Worm (Caenorhabditis elegans) whole organism, L2 larva: ENCODE data around the gene haf-1.

Source experiments
- C34F6.9 ChIP-seq: fragments of 150-350 bp; optimal IDR thresholded peaks from 2 replicates; lab custom pipeline; 2014; ENCODE audit warnings: missing biosample characterization, missing genetic modification characterization
- F13H6.1 ChIP-seq: sonication (generic microtip); optimal IDR thresholded peaks from 2 replicates; lab custom pipeline; 2016; ENCODE audit warnings: missing genetic modification characterization, missing compliant biosample characterization
- Y55F3AM.14 ChIP-seq: fragments of 200-800 bp; sonication (Bioruptor generic); optimal IDR thresholded peaks from 2 replicates; lab custom pipeline; 2018; ENCODE audit warnings: mild to moderate bottlenecking, missing genetic modification characterization, missing compliant biosample characterization
- ZK546.5 ChIP-seq: sonication (generic microtip); optimal IDR thresholded peaks from 2 replicates; lab custom pipeline; 2017; ENCODE audit warnings: missing biosample characterization, missing genetic modification characterization
- alr-1 ChIP-seq: fragments of 150-350 bp; optimal IDR thresholded peaks from 2 replicates; lab custom pipeline; 2014; ENCODE audit warnings: missing biosample characterization, missing genetic modification characterization
- blmp-1 ChIP-seq: sonication (generic microtip); optimal IDR thresholded peaks from 2 replicates; lab custom pipeline; 2017; ENCODE audit warnings: missing genetic modification characterization, mild to moderate bottlenecking, missing compliant biosample characterization, antibody characterized with exemption, moderate library complexity; ENCODE audit not compliant: insufficient read depth
- ceh-16 ChIP-seq: fragments of 150-350 bp; optimal IDR thresholded peaks from 2 replicates; lab custom pipeline; 2014; ENCODE audit warnings: missing biosample characterization, missing genetic modification characterization
- ceh-82 ChIP-seq: fragments of 150-350 bp; optimal IDR thresholded peaks from 2 replicates; lab custom pipeline; 2014; ENCODE audit warnings: missing biosample characterization, missing genetic modification characterization
- crh-2 ChIP-seq: sonication (generic microtip); optimal IDR thresholded peaks from 2 replicates; lab custom pipeline; 2017; ENCODE audit warnings: missing biosample characterization, missing genetic modification characterization
- elt-1 ChIP-seq: fragments of 150-350 bp; optimal IDR thresholded peaks from 2 replicates; lab custom pipeline; 2014; ENCODE audit warnings: missing biosample characterization, missing genetic modification characterization
- fos-1 ChIP-seq: fragments of 150-350 bp; optimal IDR thresholded peaks from 2 replicates; lab custom pipeline; 2014; ENCODE audit warnings: missing biosample characterization, missing genetic modification characterization
- lin-11 ChIP-seq: fragments of 150-350 bp; sonication (generic microtip); optimal IDR thresholded peaks from 2 replicates; lab custom pipeline; 2014; ENCODE audit warnings: missing biosample characterization, missing genetic modification characterization, inconsistent platforms, mixed read lengths
- lsy-2 ChIP-seq, 2 experiments: fragments of 150-350 bp in 1 of 2; sonication (generic microtip) in 1 of 2; optimal IDR thresholded peaks; 2 replicates each; lab custom pipeline; 2014 to 2017; ENCODE audit warnings: missing biosample characterization in 2 of 2, missing genetic modification characterization in 2 of 2
- mab-5 ChIP-seq: fragments of 150-350 bp; optimal IDR thresholded peaks from 2 replicates; lab custom pipeline; 2014; ENCODE audit warnings: missing biosample characterization, missing genetic modification characterization
- mbf-1 ChIP-seq: sonication (generic microtip); optimal IDR thresholded peaks from 2 replicates; lab custom pipeline; 2017; ENCODE audit warnings: missing biosample characterization, missing genetic modification characterization
- nhr-10 ChIP-seq: sonication (generic microtip); optimal IDR thresholded peaks from 2 replicates; lab custom pipeline; 2017; ENCODE audit warnings: missing biosample characterization, missing genetic modification characterization
- nhr-12 ChIP-seq: fragments of 150-350 bp; optimal IDR thresholded peaks from 2 replicates; lab custom pipeline; 2014; ENCODE audit warnings: missing biosample characterization, missing genetic modification characterization
- nhr-129 ChIP-seq: fragments of 150-350 bp; optimal IDR thresholded peaks from 2 replicates; lab custom pipeline; 2014; ENCODE audit warnings: missing biosample characterization, missing genetic modification characterization
- nhr-237 ChIP-seq: fragments of 150-350 bp; optimal IDR thresholded peaks from 2 replicates; lab custom pipeline; 2014; ENCODE audit warnings: missing biosample characterization, missing genetic modification characterization
- nhr-6 ChIP-seq: fragments of 150-350 bp; optimal IDR thresholded peaks from 2 replicates; lab custom pipeline; 2014; ENCODE audit warnings: missing biosample characterization, missing genetic modification characterization
- peb-1 ChIP-seq: fragments of 150-350 bp; optimal IDR thresholded peaks from 2 replicates; lab custom pipeline; 2014; ENCODE audit warnings: missing biosample characterization, missing genetic modification characterization
- sem-4 ChIP-seq: fragments of 150-350 bp; optimal IDR thresholded peaks from 2 replicates; lab custom pipeline; 2014; ENCODE audit warnings: missing biosample characterization, missing genetic modification reagents, missing genetic modification characterization
- skn-1 ChIP-seq: sonication (generic microtip); optimal IDR thresholded peaks from 2 replicates; lab custom pipeline; 2017; ENCODE audit warnings: missing biosample characterization, missing genetic modification characterization
- sma-3 ChIP-seq: sonication (generic microtip); optimal IDR thresholded peaks from 2 replicates; lab custom pipeline; 2016; ENCODE audit warnings: missing genetic modification reagents, missing genetic modification characterization, missing compliant biosample characterization
- sma-9 ChIP-seq, 2 experiments: fragments of 150-350 bp in 1 of 2; sonication (generic microtip) in 1 of 2; optimal IDR thresholded peaks; 2 replicates each; lab custom pipeline; 2014 to 2016; ENCODE audit warnings: missing genetic modification characterization in 2 of 2, mild to moderate bottlenecking in 1 of 2, missing biosample characterization in 1 of 2, missing compliant biosample characterization in 1 of 2, missing genetic modification reagents in 1 of 2, moderate library complexity in 1 of 2
- snpc-4 ChIP-seq: fragments of 150-350 bp; optimal IDR thresholded peaks from 2 replicates; lab custom pipeline; 2014; ENCODE audit warnings: missing biosample characterization, missing genetic modification characterization
- unc-39 ChIP-seq: fragments of 150-350 bp; optimal IDR thresholded peaks from 2 replicates; lab custom pipeline; 2014; ENCODE audit warnings: missing biosample characterization, missing genetic modification characterization
- unc-55 ChIP-seq: fragments of 150-350 bp; sonication (generic microtip); optimal IDR thresholded peaks from 3 replicates; lab custom pipeline; 2014; ENCODE audit warnings: missing biosample characterization, missing genetic modification reagents, missing genetic modification characterization
- unc-62 ChIP-seq: fragments of 150-350 bp; optimal IDR thresholded peaks from 2 replicates; lab custom pipeline; 2014; ENCODE audit warnings: missing biosample characterization, missing genetic modification reagents, missing genetic modification characterization
- zag-1 ChIP-seq: fragments of 150-350 bp; optimal IDR thresholded peaks from 2 replicates; lab custom pipeline; 2014; ENCODE audit warnings: missing biosample characterization, missing genetic modification characterization
- ztf-1 ChIP-seq: fragments of 200-800 bp; sonication (Bioruptor generic); conservative IDR thresholded peaks from 2 replicates; pipeline ENCODE4 v1.3.6; 2022; ENCODE audit warnings: missing genetic modification characterization, missing compliant biosample characterization
- ztf-11 ChIP-seq: sonication (generic microtip); optimal IDR thresholded peaks from 2 replicates; lab custom pipeline; 2017; ENCODE audit warnings: missing biosample characterization, missing genetic modification characterization
- ztf-4 ChIP-seq: fragments of 150-350 bp; optimal IDR thresholded peaks from 2 replicates; lab custom pipeline; 2014; ENCODE audit warnings: missing biosample characterization, missing genetic modification characterization

Gene haf-1

ce11 chrIV:17333542-17334281 lies 42.5 kb upstream of the haf-1 start, which contains the start of gene C49C3.15 (continued):
- no peak for TF ChIP-seq elt-1 (tag; lab: Kevin White, UChicago)
- no peak for TF ChIP-seq sma-3 (GFP tag; lab: Kevin White, UChicago)
- no peak for TF ChIP-seq nhr-6 (tag; lab: Kevin White, UChicago)
- peak; percentile 61 for TF ChIP-seq unc-55
- TF ChIP-seq ztf-11 (tag; lab: Kevin White, UChicago): no peak

DNA sequence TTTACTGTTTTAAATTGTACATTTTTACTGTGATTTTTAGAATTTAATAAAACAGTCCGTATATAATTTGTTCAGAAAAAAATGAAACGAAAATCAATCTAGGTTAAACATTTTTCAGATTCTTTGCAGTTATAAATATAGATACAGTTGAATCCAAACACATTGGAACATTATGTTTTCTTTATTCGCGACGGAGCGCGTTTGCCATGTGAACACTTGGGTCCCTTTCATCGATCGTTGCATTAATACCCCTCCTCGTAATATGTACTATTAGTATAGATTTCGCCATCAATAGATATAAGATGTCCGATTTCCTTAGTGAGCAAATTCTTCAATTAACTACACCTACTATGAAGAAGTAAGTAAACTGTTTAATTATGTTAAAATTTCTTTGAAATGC lies 41.2 kb upstream of the haf-1 start, which contains the start of gene C49C3.8:
C49C3.8 (plus strand) TSS at position 173 of the 400 bp plus-strand sequence.
- TF ChIP-seq ztf-4 (no peak), C34F6.9 (tag; lab: Kevin White, UChicago) (peak; percentile 61), unc-55 (peak; percentile 54), nhr-129 (tag; lab: Kevin White, UChicago) (peak; percentile 8)

DNA sequence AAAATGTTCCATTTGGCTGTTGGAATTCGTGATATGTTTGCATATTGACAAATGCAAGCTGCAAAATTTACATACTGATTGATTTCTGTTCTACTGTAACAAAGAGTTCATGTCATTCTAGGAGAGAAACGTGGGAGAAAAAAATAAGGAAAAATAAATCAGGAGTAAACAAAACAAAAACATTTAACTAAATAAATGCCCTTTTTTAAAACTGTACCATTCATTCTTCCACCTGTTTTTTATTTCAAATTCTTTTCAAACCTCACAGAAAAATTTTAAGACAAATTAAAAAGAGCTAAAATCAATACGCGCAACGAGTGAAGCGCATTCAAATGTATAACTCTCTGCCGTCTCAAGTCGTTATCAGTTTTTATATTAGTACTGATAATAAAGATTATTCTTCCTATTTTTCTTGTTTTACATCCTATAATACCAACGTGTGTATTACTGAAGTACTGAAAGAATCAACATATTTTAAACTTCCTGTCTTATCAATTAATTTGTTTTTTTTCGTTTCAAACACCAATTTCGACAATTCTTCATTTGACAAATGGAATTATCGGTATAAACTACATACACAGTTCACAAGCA lies 37.2 kb upstream of the haf-1 start, which contains the start of gene C49C3.10:
C49C3.10 (minus strand) TSS at position 51 of the 591 bp plus-strand sequence.
- TF ChIP-seq ztf-1 (GFP tag; lab: Robert Waterston, UW) (no peak), fos-1 (tag; lab: Kevin White, UChicago) (peak; percentile 74), crh-2 (tag; lab: Kevin White, UChicago) (peak; percentile 56), sma-9 (GFP tag; optimal IDR thresholded peaks at IDR 0.05; lab: Kevin White, UChicago) (no peak), sma-9 (tag; optimal IDR thresholded peaks at IDR 0.05; lab: Kevin White, UChicago) (no peak), skn-1 (tag; lab: Kevin White, UChicago) (peak; percentile 55)
- TF ChIP-seq, all 48 proteins: peak for 3

DNA sequence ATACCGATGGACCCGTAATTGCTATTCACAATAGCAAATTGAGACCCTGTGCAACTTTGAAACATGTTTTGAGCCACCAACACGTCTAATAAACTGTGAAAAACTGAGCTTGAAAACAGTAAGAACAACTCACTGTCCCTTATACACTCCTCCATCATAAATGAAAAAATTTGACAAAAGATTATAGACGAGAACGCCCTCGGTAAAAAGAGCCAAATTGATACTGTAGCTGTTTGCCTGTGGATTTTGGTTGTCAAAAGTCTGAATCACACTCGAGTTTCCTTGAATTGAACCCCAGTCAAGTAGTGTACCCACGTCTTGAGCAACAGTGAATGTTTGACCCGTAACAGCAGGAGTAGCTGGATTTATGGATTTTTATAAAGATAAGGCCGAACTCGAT lies 35.2 kb upstream of the haf-1 start:
- TF ChIP-seq C34F6.9 (tag; lab: Kevin White, UChicago): no peak
- no peak for TF ChIP-seq peb-1 (tag; lab: Kevin White, UChicago)
- TF ChIP-seq mbf-1 (tag; lab: Kevin White, UChicago): no peak
- TF ChIP-seq zag-1: no peak
- TF ChIP-seq sem-4: no peak
- no peak for TF ChIP-seq F13H6.1 (tag; lab: Kevin White, UChicago)
- TF ChIP-seq ztf-4: no peak
- TF ChIP-seq nhr-237 (tag; lab: Kevin White, UChicago): no peak
- no peak for TF ChIP-seq nhr-6 (tag; lab: Kevin White, UChicago)
- no peak for TF ChIP-seq skn-1 (tag; lab: Kevin White, UChicago)
- TF ChIP-seq, all 48 proteins: peak for 0

DNA sequence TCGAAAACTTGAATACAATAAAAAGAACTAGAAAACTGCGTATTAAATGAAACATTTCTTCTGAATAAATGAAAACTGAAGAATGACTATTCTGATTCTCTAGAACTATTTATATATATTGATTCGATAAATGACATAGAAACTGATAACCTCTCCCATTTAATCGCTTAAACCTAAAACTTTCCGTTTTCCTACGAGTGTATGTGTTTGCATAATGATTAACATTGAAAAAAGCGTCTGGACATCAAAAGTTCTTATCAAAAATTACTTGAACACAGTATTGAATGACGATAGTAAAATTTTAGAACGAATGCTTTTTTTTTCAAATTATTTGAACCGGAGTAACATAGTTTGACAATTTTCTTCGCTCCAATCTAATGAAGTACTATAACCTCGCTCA lies 34.0 kb upstream of the haf-1 start, which contains the start of gene C49C3.9:
C49C3.9 (minus strand) TSS at position 136 of the 400 bp plus-strand sequence.
- TF ChIP-seq fos-1 (tag; lab: Kevin White, UChicago): peak; percentile 99
- TF ChIP-seq crh-2 (tag; lab: Kevin White, UChicago): peak; percentile 5
- TF ChIP-seq nhr-10 (tag; lab: Kevin White, UChicago): no peak
- TF ChIP-seq, all 48 proteins: peak for 2

ce11 chrIV:17342667-17343066 lies 33.6 kb upstream of the haf-1 start, which contains the start of gene C49C3.21:
Gene C49C3.21, plus strand, starts transcription at chrIV:17342967.
- TF ChIP-seq mab-5 (tag; lab: Kevin White, UChicago): no peak
- no peak for TF ChIP-seq nhr-12 (tag; lab: Kevin White, UChicago)
- no peak for TF ChIP-seq alr-1 (tag; lab: Kevin White, UChicago)
- no peak for TF ChIP-seq ceh-82 (tag; lab: Kevin White, UChicago)

DNA sequence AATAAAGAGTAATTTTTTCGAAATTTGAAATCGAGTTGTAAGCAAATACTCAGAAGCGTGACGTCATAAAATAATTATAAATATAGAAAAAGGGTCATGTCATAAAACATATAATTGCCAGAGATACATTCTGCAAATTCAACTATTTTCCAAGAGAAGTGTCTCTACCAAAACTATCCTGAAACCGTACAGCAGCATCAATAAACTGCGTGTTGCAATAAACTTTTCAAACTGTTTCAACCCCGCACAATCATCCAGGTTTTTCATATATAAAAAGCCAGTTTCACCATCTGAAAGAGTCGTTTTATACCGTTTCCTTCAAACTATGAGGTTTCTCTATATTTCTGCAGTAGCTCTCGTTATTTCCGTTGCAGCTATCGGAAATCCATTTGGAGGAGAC lies 32.7 kb upstream of the haf-1 start, which contains the start of gene C49C3.11:
C49C3.11 (plus strand) TSS at position 301 of the 400 bp plus-strand sequence.
- TF ChIP-seq unc-55 (no peak), ZK546.5 (no peak), nhr-237 (tag; lab: Kevin White, UChicago) (no peak), ceh-82 (tag; lab: Kevin White, UChicago) (no peak), sem-4 (no peak), lin-11 (tag; lab: Kevin White, UChicago) (no peak), ztf-4 (no peak), snpc-4 (tag; lab: Kevin White, UChicago) (no peak), C34F6.9 (tag; lab: Kevin White, UChicago) (no peak), skn-1 (tag; lab: Kevin White, UChicago) (no peak), ztf-1 (GFP tag; lab: Robert Waterston, UW) (no peak), peb-1 (tag; lab: Kevin White, UChicago) (no peak), ceh-16 (tag; lab: Kevin White, UChicago) (no peak), fos-1 (tag; lab: Kevin White, UChicago) (no peak), nhr-10 (tag; lab: Kevin White, UChicago) (no peak), unc-62 (GFP tag; lab: Kevin White, UChicago) (no peak), unc-39 (tag; lab: Kevin White, UChicago) (no peak), Y55F3AM.14 (GFP tag; lab: Kevin White, UChicago) (no peak), blmp-1 (tag; lab: Kevin White, UChicago) (no peak), lsy-2 (tag; optimal IDR thresholded peaks at IDR 0.05; lab: Kevin White, UChicago) (no peak)
